Fruit fly (Drosophila melanogaster): Measurements from ENCODE around the gene CG3999.

CG3999 gene

dm6 chr3R:10276002-10276401, 24.7 kb downstream of the CG3999 start (continued):
- TF ChIP-seq spab (GFP tag; optimal IDR thresholded peaks at IDR 0.05): no peak
- peak; percentile 64; the same call in 2 of the 3 replicates for TF ChIP-seq eg (GFP tag; IDR thresholded peaks at IDR 0.05)
- TF ChIP-seq Ets96B (tag; optimal IDR thresholded peaks at IDR 0.05): no peak
- TF ChIP-seq lz (GFP tag; optimal IDR thresholded peaks at IDR 0.05): peak; percentile 27
- TF ChIP-seq Hr4 (GFP tag; optimal IDR thresholded peaks at IDR 0.05): peak; percentile 48
- TF ChIP-seq dac (GFP tag; optimal IDR thresholded peaks at IDR 0.05): no peak
- peak; percentile 59; the same call in 1 of the 2 replicates for TF ChIP-seq CG15336 (GFP tag; IDR thresholded peaks at IDR 0.05)
- TF ChIP-seq Eip93F (GFP tag; optimal IDR thresholded peaks at IDR 0.05): no peak
- no peak for TF ChIP-seq CG11902 (GFP tag; optimal IDR thresholded peaks at IDR 0.05)
- TF ChIP-seq CG10669 (GFP tag; optimal IDR thresholded peaks at IDR 0.05): no peak
- no peak for TF ChIP-seq dsx (GFP tag; optimal IDR thresholded peaks at IDR 0.05; ENCODE audit: poor library complexity, severe bottlenecking)
- TF ChIP-seq esn (GFP tag; optimal IDR thresholded peaks at IDR 0.05): peak; percentile 15
- peak; percentile 39; the same call in 1 of the 3 replicates for TF ChIP-seq CG8119 (GFP tag; IDR thresholded peaks at IDR 0.05)
- TF ChIP-seq CG4318 (GFP tag; optimal IDR thresholded peaks at IDR 0.05): peak; percentile 13
- no peak for TF ChIP-seq Blimp-1 (GFP tag; optimal IDR thresholded peaks at IDR 0.05)
- TF ChIP-seq acj6 (GFP tag; optimal IDR thresholded peaks at IDR 0.05): no peak
- no peak for TF ChIP-seq salr (GFP tag; optimal IDR thresholded peaks at IDR 0.05)
- no peak for TF ChIP-seq fd85E (GFP tag; optimal IDR thresholded peaks at IDR 0.05)
- no peak for TF ChIP-seq Eip75B (GFP tag; optimal IDR thresholded peaks at IDR 0.05)
- TF ChIP-seq CG3919 (GFP tag; optimal IDR thresholded peaks at IDR 0.05): peak; percentile 24
- no peak for TF ChIP-seq CG16779 (tag; optimal IDR thresholded peaks at IDR 0.05)
- TF ChIP-seq CG6854 (GFP tag; optimal IDR thresholded peaks at IDR 0.05): no peak
- no peak for TF ChIP-seq CG1621 (tag; optimal IDR thresholded peaks at IDR 0.05)
- TF ChIP-seq vri (GFP tag; optimal IDR thresholded peaks at IDR 0.05): no peak
- TF ChIP-seq ss (GFP tag; optimal IDR thresholded peaks at IDR 0.05): no peak
- peak; percentile 31 for TF ChIP-seq Met (GFP tag; optimal IDR thresholded peaks at IDR 0.05)
- no peak for TF ChIP-seq CG6276 (GFP tag; optimal IDR thresholded peaks at IDR 0.05)
- TF ChIP-seq fkh (GFP tag; optimal IDR thresholded peaks at IDR 0.05): no peak
- TF ChIP-seq CG8319 (GFP tag; optimal IDR thresholded peaks at IDR 0.05): no peak
- peak; percentile 39 for TF ChIP-seq CG32006 (GFP tag; optimal IDR thresholded peaks at IDR 0.05)
- TF ChIP-seq CG9139 (GFP tag; optimal IDR thresholded peaks at IDR 0.05): no peak
- TF ChIP-seq CG3032 (tag; optimal IDR thresholded peaks at IDR 0.05): no peak

- no peak for TF ChIP-seq Met (GFP tag; optimal IDR thresholded peaks at IDR 0.05)
- peak; percentile 82 for TF ChIP-seq CG8119 (GFP tag; IDR thresholded peaks at IDR 0.05)
- TF ChIP-seq eg (GFP tag; IDR thresholded peaks at IDR 0.05): peak; percentile 87
- peak; percentile 68 for TF ChIP-seq CG6276 (GFP tag; optimal IDR thresholded peaks at IDR 0.05)
- TF ChIP-seq dac (GFP tag; optimal IDR thresholded peaks at IDR 0.05): no peak
- TF ChIP-seq Hr4 (GFP tag; optimal IDR thresholded peaks at IDR 0.05): peak; percentile 13
- no peak for TF ChIP-seq CG9139 (GFP tag; optimal IDR thresholded peaks at IDR 0.05)
- no peak for TF ChIP-seq CG11902 (GFP tag; optimal IDR thresholded peaks at IDR 0.05)
- TF ChIP-seq CG31627 (GFP tag; optimal IDR thresholded peaks at IDR 0.05): no peak
- no peak for TF ChIP-seq Sox15 (GFP tag; optimal IDR thresholded peaks at IDR 0.05)
- no peak for TF ChIP-seq CG11762 (GFP tag; optimal IDR thresholded peaks at IDR 0.05; ENCODE audit: insufficient read depth)
- TF ChIP-seq Lpt (GFP tag; optimal IDR thresholded peaks at IDR 0.05): peak; percentile 59
- TF ChIP-seq CG16779 (tag; optimal IDR thresholded peaks at IDR 0.05): no peak
- TF ChIP-seq CG3919 (GFP tag; optimal IDR thresholded peaks at IDR 0.05): no peak
- TF ChIP-seq Eip93F (GFP tag; optimal IDR thresholded peaks at IDR 0.05): no peak
- peak; percentile 24; the same call in 1 of the 2 replicates for TF ChIP-seq CG11294 (GFP tag; IDR thresholded peaks at IDR 0.05)
- TF ChIP-seq CG15336 (GFP tag; IDR thresholded peaks at IDR 0.05): peak; percentile 70
- no peak for TF ChIP-seq Ets96B (tag; optimal IDR thresholded peaks at IDR 0.05)
- TF ChIP-seq CG6163 (GFP tag; IDR thresholded peaks at IDR 0.05): peak; percentile 61; the same call in 2 of the 3 replicates
- no peak for TF ChIP-seq svp (GFP tag)
- TF ChIP-seq Hr39 (GFP tag; optimal IDR thresholded peaks at IDR 0.05): no peak
- TF ChIP-seq cyc (GFP tag; optimal IDR thresholded peaks at IDR 0.05): no peak
- TF ChIP-seq Gug (GFP tag; IDR thresholded peaks at IDR 0.05): no peak
These were observed 30.8 kb downstream of the CG3999 start for dm6 chr3R:10282077-10282476.

Data from whole organism, prepupa.